Fruit fly (Drosophila melanogaster): ENCODE data around the gene Cyp4d1.

Cyp4d1 gene

dm6 chrX:2123965-2124688, 37.9 kb downstream of the Cyp4d1 start (continued):
- TF ChIP-seq fd85E (GFP tag; optimal IDR thresholded peaks at IDR 0.05) (peak; percentile 43), CG8319 (GFP tag; optimal IDR thresholded peaks at IDR 0.05) (peak; percentile 69), OdsH (GFP tag; optimal IDR thresholded peaks at IDR 0.05) (peak; percentile 83), achi (GFP tag; optimal IDR thresholded peaks at IDR 0.05) (peak; percentile 94), CG34406 (GFP tag; optimal IDR thresholded peaks at IDR 0.05) (peak; percentile 96), CG10631 (GFP tag; optimal IDR thresholded peaks at IDR 0.05) (peak; percentile 96), esn (GFP tag; optimal IDR thresholded peaks at IDR 0.05) (peak; percentile 88), CG6276 (GFP tag; optimal IDR thresholded peaks at IDR 0.05) (peak; percentile 95), CG6854 (GFP tag; optimal IDR thresholded peaks at IDR 0.05) (peak; percentile 85), CG15336 (GFP tag; IDR thresholded peaks at IDR 0.05) (peak; percentile 86)

- TF ChIP-seq CG10669 (GFP tag; optimal IDR thresholded peaks at IDR 0.05) (peak; percentile 60), fd59A (GFP tag; optimal IDR thresholded peaks at IDR 0.05) (peak; percentile 75), CG6854 (GFP tag; optimal IDR thresholded peaks at IDR 0.05) (peak; percentile 67), salr (GFP tag; optimal IDR thresholded peaks at IDR 0.05) (peak; percentile 58 to 74), CG11762 (GFP tag; optimal IDR thresholded peaks at IDR 0.05; ENCODE audit: insufficient read depth) (peak; percentile 38), CG8632 (GFP tag; optimal IDR thresholded peaks at IDR 0.05) (no peak), esn (GFP tag; optimal IDR thresholded peaks at IDR 0.05) (peak; percentile 55), achi (GFP tag; optimal IDR thresholded peaks at IDR 0.05) (no peak), Lpt (GFP tag; optimal IDR thresholded peaks at IDR 0.05) (peak; percentile 94), spab (GFP tag; optimal IDR thresholded peaks at IDR 0.05) (no peak), Sox15 (GFP tag; optimal IDR thresholded peaks at IDR 0.05) (no peak), CG34406 (GFP tag; optimal IDR thresholded peaks at IDR 0.05) (peak; percentile 13), Hr4 (GFP tag; optimal IDR thresholded peaks at IDR 0.05) (peak; percentile 52), CG9139 (GFP tag; optimal IDR thresholded peaks at IDR 0.05) (peak; percentile 81), fkh (GFP tag; optimal IDR thresholded peaks at IDR 0.05) (peak; percentile 51), Hr39 (GFP tag; optimal IDR thresholded peaks at IDR 0.05) (peak; percentile 21), dsx (GFP tag; optimal IDR thresholded peaks at IDR 0.05; ENCODE audit: poor library complexity, severe bottlenecking) (peak; percentile 77), dac (GFP tag; optimal IDR thresholded peaks at IDR 0.05) (peak; percentile 79), Ets21C (GFP tag; optimal IDR thresholded peaks at IDR 0.05) (peak; percentile 17), Blimp-1 (GFP tag; optimal IDR thresholded peaks at IDR 0.05) (peak; percentile 30), OdsH (GFP tag; optimal IDR thresholded peaks at IDR 0.05) (peak; percentile 5), CG11294 (GFP tag; IDR thresholded peaks at IDR 0.05) (peak; percentile 36; the same call in 1 of the 2 replicates), acj6 (GFP tag; optimal IDR thresholded peaks at IDR 0.05) (peak; percentile 37), Hr38 (GFP tag; optimal IDR thresholded peaks at IDR 0.05) (no peak), eg (GFP tag; IDR thresholded peaks at IDR 0.05) (peak; percentile 91), net (GFP tag; optimal IDR thresholded peaks at IDR 0.05) (peak; percentile 75), CG15336 (GFP tag; IDR thresholded peaks at IDR 0.05) (peak; percentile 85), Ets96B (tag; optimal IDR thresholded peaks at IDR 0.05) (peak; percentile 88), fd85E (GFP tag; optimal IDR thresholded peaks at IDR 0.05) (peak; percentile 72), cyc (GFP tag; optimal IDR thresholded peaks at IDR 0.05) (peak; percentile 47), Smox (GFP tag; optimal IDR thresholded peaks at IDR 0.05) (peak; percentile 52), CG10631 (GFP tag; optimal IDR thresholded peaks at IDR 0.05) (peak; percentile 16), ss (GFP tag; optimal IDR thresholded peaks at IDR 0.05) (peak; percentile 84 to 93), CG16779 (tag; optimal IDR thresholded peaks at IDR 0.05) (peak; percentile 61), CG8119 (GFP tag; IDR thresholded peaks at IDR 0.05) (peak; percentile 78; the same call in 2 of the 3 replicates), lz (GFP tag; optimal IDR thresholded peaks at IDR 0.05) (peak; percentile 15), Eip78C (GFP tag) (peak; percentile 87), CG4318 (GFP tag; optimal IDR thresholded peaks at IDR 0.05) (peak; percentile 3), pdm3 (GFP tag; optimal IDR thresholded peaks at IDR 0.05) (peak; percentile 51), svp (GFP tag) (peak; percentile 75), CG6163 (GFP tag; IDR thresholded peaks at IDR 0.05) (peak; percentile 94), CG6808 (GFP tag; optimal IDR thresholded peaks at IDR 0.05) (peak; percentile 76), CG8319 (GFP tag; optimal IDR thresholded peaks at IDR 0.05) (peak; percentile 9)
Measured at dm6 chrX:2123013-2123964, 38.7 kb downstream of the Cyp4d1 start, which contains the start of gene ph-d. TSS of gene ph-d (minus strand) at chrX:2123286.
